Fruit fly (Drosophila melanogaster) whole organism, prepupa: Measurements from ENCODE around the gene CG43333.

ENCODE experiments used
- Blimp-1 ChIP-seq: fragments of 200-800 bp; sonication (Bioruptor generic); optimal IDR thresholded peaks from 3 replicates; lab custom pipeline; 2017; ENCODE audit warnings: missing biosample characterization, missing genetic modification characterization, mild to moderate bottlenecking, moderate library complexity, missing genetic modification reagents
- CG10669 ChIP-seq: fragments of 200-800 bp; sonication (Bioruptor generic); optimal IDR thresholded peaks from 3 replicates; lab custom pipeline; 2018; ENCODE audit warnings: missing biosample characterization, mild to moderate bottlenecking, missing genetic modification characterization, moderate library complexity
- CG11294 ChIP-seq: fragments of 200-800 bp; sonication (Bioruptor generic); IDR thresholded peaks from 2 replicates; pipeline ENCODE4 v1.3.6; 2022; ENCODE audit warnings: missing biosample characterization, missing genetic modification characterization
- CG11762 ChIP-seq: fragments of 200-800 bp; sonication (Bioruptor generic); optimal IDR thresholded peaks from 3 replicates; lab custom pipeline; 2016; ENCODE audit warnings: missing biosample characterization, missing genetic modification characterization; ENCODE audit not compliant: insufficient read depth
- CG15336 ChIP-seq: fragments of 200-800 bp; sonication (Bioruptor generic); IDR thresholded peaks from 2 replicates; pipeline ENCODE4 v1.3.6; 2022; ENCODE audit warnings: missing biosample characterization, missing genetic modification characterization
- CG1621 ChIP-seq: fragments of 200-800 bp; sonication (Bioruptor generic); optimal IDR thresholded peaks from 3 replicates; lab custom pipeline; 2018; ENCODE audit warnings: missing biosample characterization, mild to moderate bottlenecking, missing genetic modification characterization
- CG31627 ChIP-seq: fragments of 200-800 bp; sonication (Bioruptor generic); optimal IDR thresholded peaks from 3 replicates; lab custom pipeline; 2016; ENCODE audit warnings: missing biosample characterization, missing genetic modification characterization
- CG32006 ChIP-seq: fragments of 200-800 bp; sonication (Bioruptor generic); optimal IDR thresholded peaks from 3 replicates; lab custom pipeline; 2017; ENCODE audit warnings: missing biosample characterization, mild to moderate bottlenecking, missing genetic modification characterization
- CG4318 ChIP-seq: fragments of 200-800 bp; sonication (Bioruptor generic); optimal IDR thresholded peaks from 3 replicates; lab custom pipeline; 2017; ENCODE audit warnings: missing biosample characterization, mild to moderate bottlenecking, missing genetic modification characterization
- CG6792 ChIP-seq: fragments of 200-800 bp; sonication (Bioruptor generic); optimal IDR thresholded peaks from 3 replicates; lab custom pipeline; 2016; ENCODE audit warnings: missing biosample characterization, missing genetic modification characterization
- CG6808 ChIP-seq: fragments of 200-800 bp; sonication (Bioruptor generic); optimal IDR thresholded peaks from 3 replicates; lab custom pipeline; 2017; ENCODE audit warnings: missing biosample characterization, missing genetic modification characterization, mild to moderate bottlenecking, moderate library complexity, missing genetic modification reagents
- CG6854 ChIP-seq: fragments of 200-800 bp; sonication (Bioruptor generic); optimal IDR thresholded peaks from 2 replicates; lab custom pipeline; 2017; ENCODE audit warnings: missing biosample characterization, mild to moderate bottlenecking, missing genetic modification characterization
- CG7368 ChIP-seq: fragments of 200-800 bp; sonication (Bioruptor generic); optimal IDR thresholded peaks from 3 replicates; lab custom pipeline; 2016; ENCODE audit warnings: missing biosample characterization, missing genetic modification characterization
- CG9139 ChIP-seq: fragments of 200-800 bp; sonication (Bioruptor generic); optimal IDR thresholded peaks from 3 replicates; lab custom pipeline; 2017; ENCODE audit warnings: missing biosample characterization, mild to moderate bottlenecking, missing genetic modification characterization
- Eip75B ChIP-seq: fragments of 200-800 bp; sonication (Bioruptor generic); optimal IDR thresholded peaks from 3 replicates; lab custom pipeline; 2016; ENCODE audit warnings: missing biosample characterization, missing genetic modification characterization
- Ets21C ChIP-seq: fragments of 200-800 bp; sonication (Bioruptor generic); optimal IDR thresholded peaks from 3 replicates; lab custom pipeline; 2016; ENCODE audit warnings: missing biosample characterization, missing genetic modification characterization
- Gug ChIP-seq: fragments of 200-800 bp; sonication (Bioruptor generic); IDR thresholded peaks from 2 replicates; pipeline ENCODE4 v1.3.6; 2022; ENCODE audit warnings: missing biosample characterization, missing genetic modification characterization
- Hr38 ChIP-seq: sonication (Bioruptor generic); optimal IDR thresholded peaks from 2 replicates; lab custom pipeline; 2016; ENCODE audit warnings: missing biosample characterization, missing genetic modification characterization
- Hr39 ChIP-seq: fragments of 200-800 bp; sonication (Bioruptor generic); optimal IDR thresholded peaks from 2 replicates; lab custom pipeline; 2016; ENCODE audit warnings: missing biosample characterization, missing genetic modification characterization
- Hr4 ChIP-seq: fragments of 200-800 bp; sonication (Bioruptor generic); optimal IDR thresholded peaks from 3 replicates; lab custom pipeline; 2016; ENCODE audit warnings: missing biosample characterization, missing genetic modification characterization
- Lpt ChIP-seq: fragments of 200-800 bp; sonication (Bioruptor generic); optimal IDR thresholded peaks from 3 replicates; lab custom pipeline; 2016; ENCODE audit warnings: missing biosample characterization, missing genetic modification characterization
- Met ChIP-seq: fragments of 200-800 bp; sonication (Bioruptor generic); optimal IDR thresholded peaks from 3 replicates; lab custom pipeline; 2016; ENCODE audit warnings: missing biosample characterization, missing genetic modification characterization
- Smox ChIP-seq: fragments of 200-800 bp; sonication (Bioruptor generic); optimal IDR thresholded peaks from 3 replicates; lab custom pipeline; 2016; ENCODE audit warnings: missing biosample characterization, missing genetic modification characterization
- Sox14 ChIP-seq: fragments of 200-800 bp; sonication (Bioruptor generic); optimal IDR thresholded peaks from 3 replicates; lab custom pipeline; 2016; ENCODE audit warnings: missing biosample characterization, missing genetic modification characterization
- acj6 ChIP-seq: fragments of 200-800 bp; sonication (Bioruptor generic); optimal IDR thresholded peaks from 3 replicates; lab custom pipeline; 2016; ENCODE audit warnings: missing biosample characterization, missing genetic modification characterization
- dsx ChIP-seq: fragments of 200-800 bp; optimal IDR thresholded peaks from 3 replicates; lab custom pipeline; 2019; ENCODE audit warnings: missing biosample characterization, mild to moderate bottlenecking, missing genetic modification characterization, moderate library complexity; ENCODE audit not compliant: poor library complexity, severe bottlenecking
- eg ChIP-seq: fragments of 200-800 bp; sonication (Bioruptor generic); IDR thresholded peaks from 3 replicates; pipeline ENCODE4 v1.3.6; 2022; ENCODE audit warnings: missing biosample characterization, missing genetic modification characterization
- esn ChIP-seq: fragments of 200-800 bp; sonication (Bioruptor generic); optimal IDR thresholded peaks from 2 replicates; lab custom pipeline; 2016; ENCODE audit warnings: missing biosample characterization, mild to moderate bottlenecking, missing genetic modification characterization, moderate library complexity
- fd59A ChIP-seq: fragments of 200-800 bp; sonication (Bioruptor generic); optimal IDR thresholded peaks from 2 replicates; lab custom pipeline; 2017; ENCODE audit warnings: missing biosample characterization, mild to moderate bottlenecking, missing genetic modification characterization, missing genetic modification reagents
- fd85E ChIP-seq: fragments of 200-800 bp; sonication (Bioruptor generic); optimal IDR thresholded peaks from 3 replicates; lab custom pipeline; 2016; ENCODE audit warnings: missing biosample characterization, missing genetic modification characterization
- fkh ChIP-seq: fragments of 200-800 bp; sonication (Bioruptor generic); optimal IDR thresholded peaks from 3 replicates; lab custom pipeline; 2017; ENCODE audit warnings: missing biosample characterization, mild to moderate bottlenecking, missing genetic modification characterization, moderate library complexity
- lz ChIP-seq: fragments of 200-800 bp; sonication (Bioruptor generic); optimal IDR thresholded peaks from 3 replicates; lab custom pipeline; 2016; ENCODE audit warnings: missing biosample characterization, missing genetic modification characterization
- pdm3 ChIP-seq: fragments of 200-800 bp; sonication (Bioruptor generic); optimal IDR thresholded peaks from 3 replicates; lab custom pipeline; 2016; ENCODE audit warnings: missing biosample characterization, missing genetic modification characterization
- spab ChIP-seq: fragments of 200-800 bp; sonication (Bioruptor generic); optimal IDR thresholded peaks from 2 replicates; lab custom pipeline; 2017; ENCODE audit warnings: missing biosample characterization, mild to moderate bottlenecking, missing genetic modification characterization, missing genetic modification reagents
- svp ChIP-seq: fragments of 200-800 bp; sonication (Bioruptor generic); peaks from one replicate; lab custom pipeline; 2016; ENCODE audit warnings: missing biosample characterization, missing genetic modification characterization
- topi ChIP-seq: fragments of 200-800 bp; sonication (Bioruptor generic); optimal IDR thresholded peaks from 3 replicates; lab custom pipeline; 2016; ENCODE audit warnings: missing biosample characterization, missing genetic modification characterization
- vri ChIP-seq: fragments of 200-800 bp; sonication (Bioruptor generic); optimal IDR thresholded peaks from 3 replicates; lab custom pipeline; 2016; ENCODE audit warnings: missing biosample characterization, mild to moderate bottlenecking, missing genetic modification characterization

The CG43333 gene

dm6 chr2L:14181839-14182238 lies 1.4 kb upstream of the CG43333 start:
- TF ChIP-seq topi (no peak), Smox (GFP tag; lab: Kevin White, UChicago) (no peak), Hr4 (GFP tag; lab: Kevin White, UChicago) (no peak), acj6 (GFP tag; lab: Kevin White, UChicago) (no peak), svp (GFP tag; lab: Kevin White, UChicago) (peak; percentile 91), Met (GFP tag; lab: Kevin White, UChicago) (no peak), CG7368 (GFP tag; lab: Kevin White, UChicago) (no peak), CG6792 (no peak), Sox14 (GFP tag; lab: Kevin White, UChicago) (peak; percentile 15), pdm3 (GFP tag; lab: Kevin White, UChicago) (no peak), Hr38 (GFP tag; lab: Kevin White, UChicago) (no peak), esn (GFP tag; lab: Kevin White, UChicago) (no peak)

dm6 chr2L:14179409-14179808 lies 1.1 kb downstream of the CG43333 start:
- TF ChIP-seq CG11762 (GFP tag; lab: Kevin White, UChicago) (no peak), CG6792 (no peak), Eip75B (GFP tag; lab: Kevin White, UChicago) (no peak), Blimp-1 (GFP tag; lab: Kevin White, UChicago) (peak; percentile 52)

- TF ChIP-seq eg, result no peak
- no peak for TF ChIP-seq CG4318 (GFP tag; lab: Kevin White, UChicago)
- TF ChIP-seq CG10669 (GFP tag; lab: Kevin White, UChicago), result no peak
- no peak for TF ChIP-seq Hr39
- no peak for TF ChIP-seq fd85E (GFP tag; lab: Kevin White, UChicago)
- TF ChIP-seq CG32006 (GFP tag; lab: Kevin White, UChicago), result no peak
- TF ChIP-seq svp (GFP tag; lab: Kevin White, UChicago), result peak; percentile 85
- TF ChIP-seq CG1621 (tag; lab: Kevin White, UChicago), result no peak
- TF ChIP-seq CG6854 (GFP tag; lab: Kevin White, UChicago), result peak; percentile 49
- TF ChIP-seq lz (GFP tag; lab: Kevin White, UChicago), result no peak
- no peak for TF ChIP-seq CG9139 (GFP tag; lab: Kevin White, UChicago)
- TF ChIP-seq Blimp-1 (GFP tag; lab: Kevin White, UChicago), result peak; percentile 51
- TF ChIP-seq Eip75B (GFP tag; lab: Kevin White, UChicago), result peak; percentile 10
- no peak for TF ChIP-seq Ets21C
- TF ChIP-seq Hr4 (GFP tag; lab: Kevin White, UChicago), result no peak
- TF ChIP-seq spab (GFP tag; lab: Kevin White, UChicago), result no peak
- no peak for TF ChIP-seq Lpt (GFP tag; lab: Kevin White, UChicago)
- no peak for TF ChIP-seq Met (GFP tag; lab: Kevin White, UChicago)
- TF ChIP-seq vri, result no peak
- no peak for TF ChIP-seq fkh
- no peak for TF ChIP-seq CG11294 (GFP tag; lab: Robert Waterston, UW)
- no peak for TF ChIP-seq CG6808
- TF ChIP-seq CG15336 (GFP tag; lab: Robert Waterston, UW), result no peak
- TF ChIP-seq fd59A (GFP tag; lab: Kevin White, UChicago), result no peak
Observed at dm6 chr2L:14177407-14177987, 3.0 kb downstream of the CG43333 start.

dm6 chr2L:14169653-14170052 lies 10.8 kb downstream of the CG43333 start:
- no peak for TF ChIP-seq CG31627
- no peak for TF ChIP-seq dsx (GFP tag; lab: Kevin White, UChicago)
- no peak for TF ChIP-seq Gug
